Fruit fly (Drosophila melanogaster): ENCODE data around the gene unc-13.

The unc-13 gene

DNA sequence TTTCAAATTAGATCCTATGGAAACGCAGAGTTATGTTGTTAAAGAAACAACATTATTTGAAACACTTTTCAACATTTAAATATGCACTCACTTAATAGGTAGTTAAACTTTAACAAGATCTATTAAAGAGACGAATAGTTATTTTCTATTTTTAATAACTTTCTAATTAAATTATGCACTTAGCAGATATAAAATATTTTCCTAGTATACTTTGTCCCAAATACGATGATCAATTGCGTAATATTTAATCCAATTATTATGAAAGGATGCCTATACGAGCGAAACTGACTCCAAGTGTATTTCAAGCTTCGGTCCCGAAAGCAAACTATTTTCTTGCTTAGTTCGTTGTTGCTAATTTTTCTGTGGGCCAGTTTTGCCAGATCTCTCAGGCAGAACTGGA lies 80.3 kb downstream of the unc-13 start (continued):
- TF ChIP-seq CG32006 (GFP tag; optimal IDR thresholded peaks at IDR 0.05) (peak; percentile 65), CG8119 (GFP tag; IDR thresholded peaks at IDR 0.05) (no peak), fd85E (GFP tag; optimal IDR thresholded peaks at IDR 0.05) (no peak), Gug (GFP tag; IDR thresholded peaks at IDR 0.05) (no peak)

DNA sequence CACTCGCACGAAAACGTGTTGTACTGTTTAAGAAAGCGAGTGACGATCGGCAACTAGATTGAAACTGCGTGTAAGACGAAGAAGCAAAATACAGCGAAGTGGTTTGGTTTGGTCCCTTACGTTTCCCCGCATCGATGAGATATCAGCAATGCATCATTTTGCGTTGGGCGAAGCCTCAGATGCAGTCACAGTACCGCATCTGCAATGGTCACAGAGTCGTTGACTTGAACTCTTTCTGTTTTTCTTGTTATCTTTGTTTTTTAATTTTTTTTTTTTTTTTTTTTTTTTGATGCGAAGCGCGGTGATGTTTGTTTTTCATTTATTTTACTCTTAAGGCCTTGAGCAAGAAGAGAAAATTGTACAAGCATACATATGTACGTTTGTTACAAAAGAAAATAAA lies 82.3 kb downstream of the unc-13 start:
- TF ChIP-seq Eip75B (GFP tag; optimal IDR thresholded peaks at IDR 0.05) (peak; percentile 52), CG6276 (GFP tag; optimal IDR thresholded peaks at IDR 0.05) (peak; percentile 10), spab (GFP tag; optimal IDR thresholded peaks at IDR 0.05) (peak; percentile 48), salr (GFP tag; optimal IDR thresholded peaks at IDR 0.05) (peak in 1 of 2 experiments; percentile 59), Met (GFP tag; optimal IDR thresholded peaks at IDR 0.05) (peak; percentile 13), Eip93F (GFP tag; optimal IDR thresholded peaks at IDR 0.05) (no peak), acj6 (GFP tag; optimal IDR thresholded peaks at IDR 0.05) (peak; percentile 5), CG16779 (tag; optimal IDR thresholded peaks at IDR 0.05) (no peak), dsx (GFP tag; optimal IDR thresholded peaks at IDR 0.05; ENCODE audit: poor library complexity, severe bottlenecking) (peak; percentile 69), Ets96B (tag; optimal IDR thresholded peaks at IDR 0.05) (peak; percentile 73), net (GFP tag; optimal IDR thresholded peaks at IDR 0.05) (peak; percentile 77), Eip78C (GFP tag) (peak; percentile 79), Blimp-1 (GFP tag; optimal IDR thresholded peaks at IDR 0.05) (no peak), CG15336 (GFP tag; IDR thresholded peaks at IDR 0.05) (no peak), CG6792 (GFP tag; optimal IDR thresholded peaks at IDR 0.05) (peak; percentile 15), CG8632 (GFP tag; optimal IDR thresholded peaks at IDR 0.05) (peak; percentile 43), ss (GFP tag; optimal IDR thresholded peaks at IDR 0.05) (peak; percentile 55 to 66), CG31627 (GFP tag; optimal IDR thresholded peaks at IDR 0.05) (no peak), Hr4 (GFP tag; optimal IDR thresholded peaks at IDR 0.05) (no peak), CG9139 (GFP tag; optimal IDR thresholded peaks at IDR 0.05) (peak; percentile 60), Hr39 (GFP tag; optimal IDR thresholded peaks at IDR 0.05) (no peak), dac (GFP tag; optimal IDR thresholded peaks at IDR 0.05) (no peak), pdm3 (GFP tag; optimal IDR thresholded peaks at IDR 0.05) (peak; percentile 47), svp (GFP tag) (peak; percentile 56), Lpt (GFP tag; optimal IDR thresholded peaks at IDR 0.05) (peak; percentile 53), CG8119 (GFP tag; IDR thresholded peaks at IDR 0.05) (no peak), CG6808 (GFP tag; optimal IDR thresholded peaks at IDR 0.05) (peak; percentile 69), CG11762 (GFP tag; optimal IDR thresholded peaks at IDR 0.05; ENCODE audit: insufficient read depth) (no peak), lz (GFP tag; optimal IDR thresholded peaks at IDR 0.05) (no peak), CG10669 (GFP tag; optimal IDR thresholded peaks at IDR 0.05) (peak; percentile 8), Sox102F (GFP tag; optimal IDR thresholded peaks at IDR 0.05) (peak; percentile 55), CG11294 (GFP tag; IDR thresholded peaks at IDR 0.05) (no peak), CG3919 (GFP tag; optimal IDR thresholded peaks at IDR 0.05) (peak; percentile 55), achi (GFP tag; optimal IDR thresholded peaks at IDR 0.05) (peak; percentile 32), CG34406 (GFP tag; optimal IDR thresholded peaks at IDR 0.05) (peak; percentile 43), CG3032 (tag; optimal IDR thresholded peaks at IDR 0.05) (peak; percentile 61), OdsH (GFP tag; optimal IDR thresholded peaks at IDR 0.05) (peak; percentile 42), esn (GFP tag; optimal IDR thresholded peaks at IDR 0.05) (no peak), CG10631 (GFP tag; optimal IDR thresholded peaks at IDR 0.05) (peak; percentile 36), cyc (GFP tag; optimal IDR thresholded peaks at IDR 0.05) (no peak), vri (GFP tag; optimal IDR thresholded peaks at IDR 0.05) (no peak)

Data from whole organism, prepupa.